Comparison of ENCODE assay signal across 1 fruit fly cellular context in the genomic region with DNA sequence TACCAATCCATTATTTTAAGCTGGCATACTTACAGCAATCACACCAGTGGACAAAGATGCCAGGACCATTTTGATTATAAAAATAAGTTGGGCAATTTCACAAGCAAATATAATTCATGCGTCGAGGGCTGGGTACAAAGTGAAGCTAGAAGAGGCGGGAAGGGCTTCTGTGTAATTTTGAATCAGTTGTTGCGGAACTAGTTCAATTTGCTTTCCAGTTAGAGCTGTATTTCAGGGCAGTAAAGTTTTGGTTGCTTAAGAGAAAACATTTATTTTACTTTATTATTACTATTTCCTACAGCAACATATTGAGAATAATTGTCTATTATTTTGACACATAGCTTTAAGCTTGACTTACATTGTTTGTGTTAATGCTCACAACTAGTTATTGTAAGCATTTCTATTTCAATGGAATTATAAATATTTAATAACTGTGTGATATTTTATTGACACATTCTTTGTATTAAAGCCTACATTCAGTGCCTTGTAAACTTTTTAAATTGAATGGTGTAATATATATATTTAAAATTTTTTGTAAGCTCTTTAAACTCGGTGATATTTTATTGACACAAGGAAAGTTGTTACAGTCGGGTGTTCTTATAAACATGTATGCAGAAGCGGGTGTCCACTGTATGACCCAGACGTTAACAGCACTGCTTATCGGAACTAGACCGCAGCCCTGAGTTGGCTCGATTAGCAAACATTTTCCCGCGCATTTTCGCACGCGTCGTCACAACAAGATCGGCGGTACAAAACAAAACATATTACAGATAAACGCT.
TF ChIP-seq lines count a peak whose summit lies in the region.

A gene (minus strand): TSS at position 150 of the 779 bp plus-strand sequence.
A gene (plus strand): TSS at position 669 of the 779 bp plus-strand sequence.

TF ChIP-seq in whole organism, embryonic, 481 proteins besides CTCF, POLR2A, EP300 and RAD21 (continued from another document):
- TF ChIP-seq Trl (optimal IDR thresholded peaks at IDR 0.05; lab: Kevin White, UChicago) (no peak), Trl (GFP tag; optimal IDR thresholded peaks at IDR 0.05; lab: Kevin White, UChicago) (peak; percentile 64), CG11398 (GFP tag; optimal IDR thresholded peaks at IDR 0.05; lab: Kevin White, UChicago) (no peak), CG4328 (GFP tag; optimal IDR thresholded peaks at IDR 0.05; lab: Kevin White, UChicago) (peak; percentile 83), ato (GFP tag; IDR thresholded peaks at IDR 0.05; lab: Robert Waterston, UW; ENCODE audit: partially characterized antibody) (peak; percentile 57), Lpt (GFP tag; optimal IDR thresholded peaks at IDR 0.05; lab: Kevin White, UChicago) (no peak), MESR4 (GFP tag; optimal IDR thresholded peaks at IDR 0.05; lab: Kevin White, UChicago) (peak; percentile 42), knrl (GFP tag; IDR thresholded peaks at IDR 0.05; lab: Robert Waterston, UW; ENCODE audit: partially characterized antibody) (no peak; the same call in 2 of the 3 replicates), Scr (GFP tag; IDR thresholded peaks at IDR 0.05; lab: Robert Waterston, UW; ENCODE audit: partially characterized antibody) (peak; percentile 15; the same call in 1 of the 2 replicates), Bgb (GFP tag; IDR thresholded peaks at IDR 0.05; lab: Robert Waterston, UW; ENCODE audit: partially characterized antibody) (peak; percentile 36; the same call in 1 of the 2 replicates), CG15269 (tag; optimal IDR thresholded peaks at IDR 0.05; lab: Kevin White, UChicago) (peak; percentile 78), Hr51 (GFP tag; optimal IDR thresholded peaks at IDR 0.05; lab: Kevin White, UChicago) (peak in 1 of 2 experiments; percentile 60), cad (GFP tag; optimal IDR thresholded peaks at IDR 0.05; lab: Kevin White, UChicago) (no peak), jumu (GFP tag; optimal IDR thresholded peaks at IDR 0.05; lab: Kevin White, UChicago) (peak; percentile 28), CG17328 (GFP tag; IDR thresholded peaks at IDR 0.05; lab: Robert Waterston, UW) (peak; percentile 41), disco-r (GFP tag; optimal IDR thresholded peaks at IDR 0.05; lab: Kevin White, UChicago) (peak; percentile 17), amos (GFP tag; IDR thresholded peaks at IDR 0.05; lab: Robert Waterston, UW; ENCODE audit: partially characterized antibody) (peak; percentile 48), abd-A (tag; optimal IDR thresholded peaks at IDR 0.05; lab: Kevin White, UChicago) (no peak), gt (GFP tag; IDR thresholded peaks at IDR 0.05; lab: Robert Waterston, UW) (no peak), CG9932 (GFP tag; IDR thresholded peaks at IDR 0.05; lab: Robert Waterston, UW) (peak; percentile 93), hb (GFP tag; IDR thresholded peaks at IDR 0.05; lab: Robert Waterston, UW; ENCODE audit: partially characterized antibody) (no peak), prd (optimal IDR thresholded peaks at IDR 0.05; lab: Kevin White, UChicago) (no peak), prd (GFP tag; IDR thresholded peaks at IDR 0.05; lab: Robert Waterston, UW) (peak; percentile 88), Chrac-16 (GFP tag; optimal IDR thresholded peaks at IDR 0.05; lab: Kevin White, UChicago) (peak; percentile 82), CG11247 (GFP tag; IDR thresholded peaks at IDR 0.05; lab: Robert Waterston, UW) (peak; percentile 74), Lhr (GFP tag; optimal IDR thresholded peaks at IDR 0.05; lab: Kevin White, UChicago) (peak; percentile 19), gsb-n (tag; optimal IDR thresholded peaks at IDR 0.05; lab: Kevin White, UChicago) (peak; percentile 33), Ets97D (GFP tag; optimal IDR thresholded peaks at IDR 0.05; lab: Kevin White, UChicago) (peak; percentile 24)
